Fruit fly (Drosophila melanogaster) whole organism, embryonic: ENCODE data around the gene sun.

Source experiments
- Blimp-1 ChIP-seq: fragments of 200-800 bp; sonication (Bioruptor generic); optimal IDR thresholded peaks from 3 replicates; lab custom pipeline; 2018; ENCODE audit warnings: missing biosample characterization, missing genetic modification characterization, mild to moderate bottlenecking, moderate library complexity, missing genetic modification reagents
- CG13424 ChIP-seq: fragments of 200-800 bp; sonication (Bioruptor generic); optimal IDR thresholded peaks from 2 replicates; lab custom pipeline; 2019; ENCODE audit warnings: missing biosample characterization, mild to moderate bottlenecking, missing genetic modification characterization, moderate library complexity
- CG14050 ChIP-seq: fragments of 200-800 bp; sonication (Bioruptor generic); IDR thresholded peaks from 3 replicates; pipeline ENCODE4 v1.3.6; 2022; ENCODE audit warnings: missing biosample characterization, missing genetic modification characterization
- CG15696 ChIP-seq: fragments of 200-800 bp; sonication (Bioruptor generic); optimal IDR thresholded peaks from 2 replicates; lab custom pipeline; 2019; ENCODE audit warnings: missing biosample characterization, mild to moderate bottlenecking, missing genetic modification characterization, moderate library complexity
- CG1603 ChIP-seq: fragments of 200-800 bp; sonication (Bioruptor generic); optimal IDR thresholded peaks from 2 replicates; lab custom pipeline; 2019; ENCODE audit warnings: missing biosample characterization, mild to moderate bottlenecking, missing genetic modification characterization, moderate library complexity
- CG16779 ChIP-seq: fragments of 200-800 bp; sonication (Bioruptor generic); IDR thresholded peaks from 2 replicates; pipeline ENCODE4 v1.3.6; 2022; ENCODE audit warnings: missing biosample characterization, missing genetic modification characterization
- CG16813 ChIP-seq: fragments of 200-800 bp; sonication (Bioruptor generic); IDR thresholded peaks from 3 replicates; pipeline ENCODE4 v1.3.6; 2022; ENCODE audit warnings: missing biosample characterization, missing genetic modification characterization; ENCODE audit not compliant: partially characterized antibody
- CG18262 ChIP-seq: fragments of 200-800 bp; optimal IDR thresholded peaks from 3 replicates; lab custom pipeline; 2019; ENCODE audit warnings: missing biosample characterization, mild to moderate bottlenecking, missing genetic modification characterization, moderate library complexity
- CG2712 ChIP-seq: fragments of 200-800 bp; optimal IDR thresholded peaks from 3 replicates; lab custom pipeline; 2019; ENCODE audit warnings: missing biosample characterization, mild to moderate bottlenecking, missing genetic modification characterization, moderate library complexity
- CG30020 ChIP-seq: fragments of 200-800 bp; optimal IDR thresholded peaks from 2 replicates; lab custom pipeline; 2019; ENCODE audit warnings: missing biosample characterization, mild to moderate bottlenecking, missing genetic modification characterization, moderate library complexity
- CG34422 ChIP-seq: fragments of 200-800 bp; sonication (Bioruptor generic); IDR thresholded peaks from 3 replicates; pipeline ENCODE4 v1.3.6; 2022; ENCODE audit warnings: missing biosample characterization, missing genetic modification characterization
- CG3847 ChIP-seq: fragments of 200-800 bp; sonication (Bioruptor generic); IDR thresholded peaks from 2 replicates; pipeline ENCODE4 v1.3.6; 2022; ENCODE audit warnings: missing biosample characterization, missing genetic modification characterization
- CG4404 ChIP-seq: fragments of 200-800 bp; sonication (Bioruptor generic); IDR thresholded peaks from 2 replicates; pipeline ENCODE4 v1.3.6; 2022; ENCODE audit warnings: missing biosample characterization, missing genetic modification characterization
- CG4730 ChIP-seq: fragments of 200-800 bp; sonication (Bioruptor generic); IDR thresholded peaks from 2 replicates; pipeline ENCODE4 v1.3.6; 2022; ENCODE audit warnings: missing biosample characterization, missing genetic modification characterization
- CG5953 ChIP-seq: fragments of 200-800 bp; sonication (Bioruptor generic); IDR thresholded peaks from 2 replicates; pipeline ENCODE4 v1.3.6; 2022; ENCODE audit warnings: missing biosample characterization, missing genetic modification characterization
- CG6765 ChIP-seq: fragments of 200-800 bp; sonication (Bioruptor generic); optimal IDR thresholded peaks from 3 replicates; lab custom pipeline; 2017; ENCODE audit warnings: missing biosample characterization, mild to moderate bottlenecking, missing genetic modification characterization
- CG6791 ChIP-seq: fragments of 200-800 bp; sonication (Bioruptor generic); IDR thresholded peaks from 3 replicates; pipeline ENCODE4 v1.3.6; 2022; ENCODE audit warnings: missing biosample characterization, missing genetic modification characterization; ENCODE audit not compliant: partially characterized antibody
- CG7271 ChIP-seq: fragments of 200-800 bp; sonication (Bioruptor generic); optimal IDR thresholded peaks from 2 replicates; lab custom pipeline; 2018; ENCODE audit warnings: missing biosample characterization, mild to moderate bottlenecking, missing genetic modification characterization, moderate library complexity
- CG8290 ChIP-seq, 3 experiments: fragments of 200-800 bp; sonication (Bioruptor generic); optimal IDR thresholded peaks; 2 replicates each; lab custom pipeline; 2016 to 2019; ENCODE audit warnings: missing biosample characterization in 3 of 3, missing genetic modification characterization in 3 of 3, mild to moderate bottlenecking in 2 of 3, moderate library complexity in 1 of 3
- CG8944 ChIP-seq: fragments of 200-800 bp; sonication (Bioruptor generic); optimal IDR thresholded peaks from 3 replicates; lab custom pipeline; 2016; ENCODE audit warnings: missing biosample characterization, missing genetic modification characterization
- Doc3 ChIP-seq: fragments of 200-800 bp; sonication (Bioruptor generic); IDR thresholded peaks from 3 replicates; pipeline ENCODE4 v1.3.6; 2022; ENCODE audit warnings: missing biosample characterization, missing genetic modification characterization; ENCODE audit not compliant: partially characterized antibody
- Drgx ChIP-seq: fragments of 200-800 bp; sonication (Bioruptor generic); IDR thresholded peaks from 2 replicates; pipeline ENCODE4 v1.3.6; 2022; ENCODE audit warnings: missing biosample characterization, missing genetic modification characterization
- Fer2 ChIP-seq: fragments of 200-800 bp; sonication (Bioruptor generic); optimal IDR thresholded peaks from 2 replicates; lab custom pipeline; 2018; ENCODE audit warnings: missing biosample characterization, mild to moderate bottlenecking, missing genetic modification characterization, moderate library complexity
- Jarid2 ChIP-seq: fragments of 200-800 bp; sonication (Bioruptor generic); optimal IDR thresholded peaks from 3 replicates; lab custom pipeline; 2017; ENCODE audit warnings: mild to moderate bottlenecking, missing biosample characterization, missing genetic modification reagents, missing genetic modification characterization
- Nf-YB ChIP-seq: fragments of 200-800 bp; sonication (Bioruptor generic); optimal IDR thresholded peaks from 3 replicates; lab custom pipeline; 2019; ENCODE audit warnings: missing biosample characterization, mild to moderate bottlenecking, missing genetic modification characterization, moderate library complexity
- Rfx ChIP-seq: fragments of 200-800 bp; sonication (Bioruptor generic); IDR thresholded peaks from 2 replicates; pipeline ENCODE4 v1.3.6; 2022; ENCODE audit warnings: missing biosample characterization, missing genetic modification characterization
- Sry-β ChIP-seq: fragments of 200-800 bp; sonication (Bioruptor generic); optimal IDR thresholded peaks from 2 replicates; lab custom pipeline; 2018; ENCODE audit warnings: missing biosample characterization, mild to moderate bottlenecking, missing genetic modification characterization, moderate library complexity
- Usf ChIP-seq: fragments of 200-800 bp; sonication (Bioruptor generic); optimal IDR thresholded peaks from 2 replicates; lab custom pipeline; 2017; ENCODE audit warnings: missing genotype, missing biosample characterization, missing genetic modification characterization
- bbx ChIP-seq: fragments of 200-800 bp; sonication (Bioruptor generic); IDR thresholded peaks from 2 replicates; pipeline ENCODE4 v1.3.6; 2022; ENCODE audit warnings: missing biosample characterization, missing genetic modification characterization; ENCODE audit not compliant: partially characterized antibody
- bcd ChIP-seq: fragments of 200-800 bp; sonication (Bioruptor generic); optimal IDR thresholded peaks from 2 replicates; lab custom pipeline; 2017; ENCODE audit warnings: missing biosample characterization, mild to moderate bottlenecking, missing genetic modification characterization
- chinmo ChIP-seq: fragments of 200-800 bp; sonication (Bioruptor generic); IDR thresholded peaks from 4 replicates; pipeline ENCODE4 v1.3.6; 2022; ENCODE audit warnings: missing biosample characterization, missing genetic modification characterization; ENCODE audit not compliant: partially characterized antibody
- croc ChIP-seq: fragments of 200-800 bp; sonication (Bioruptor generic); conservative IDR thresholded peaks from 3 replicates; pipeline ENCODE4 v1.3.6; 2022; ENCODE audit warnings: missing biosample characterization, missing genetic modification characterization
- dimm ChIP-seq: fragments of 200-800 bp; sonication (Bioruptor generic); IDR thresholded peaks from 2 replicates; pipeline ENCODE4 v1.3.6; 2022; ENCODE audit warnings: missing biosample characterization, missing genetic modification characterization
- gcm ChIP-seq: fragments of 200-800 bp; sonication (Bioruptor generic); optimal IDR thresholded peaks from 2 replicates; lab custom pipeline; 2019; ENCODE audit warnings: missing biosample characterization, mild to moderate bottlenecking, missing genetic modification characterization, moderate library complexity
- hb ChIP-seq: fragments of 200-800 bp; sonication (Bioruptor generic); IDR thresholded peaks from 3 replicates; pipeline ENCODE4 v1.3.6; 2022; ENCODE audit warnings: missing biosample characterization, missing genetic modification characterization; ENCODE audit not compliant: partially characterized antibody
- mld ChIP-seq: fragments of 200-800 bp; sonication (Bioruptor generic); IDR thresholded peaks from 3 replicates; pipeline ENCODE4 v1.3.6; 2022; ENCODE audit warnings: missing biosample characterization, missing genetic modification characterization; ENCODE audit not compliant: partially characterized antibody
- nerfin-1 ChIP-seq: fragments of 200-800 bp; sonication (Bioruptor generic); optimal IDR thresholded peaks from 3 replicates; lab custom pipeline; 2019; ENCODE audit warnings: missing biosample characterization, mild to moderate bottlenecking, missing genetic modification characterization, moderate library complexity
- org-1 ChIP-seq: fragments of 200-800 bp; sonication (Bioruptor generic); optimal IDR thresholded peaks from 2 replicates; lab custom pipeline; 2017; ENCODE audit warnings: missing biosample characterization, missing genetic modification characterization
- pb ChIP-seq: fragments of 200-800 bp; sonication (Bioruptor generic); optimal IDR thresholded peaks from 3 replicates; lab custom pipeline; 2016; ENCODE audit warnings: missing biosample characterization, missing genetic modification characterization
- pfk ChIP-seq: fragments of 200-800 bp; sonication (Bioruptor generic); optimal IDR thresholded peaks from 2 replicates; lab custom pipeline; 2018; ENCODE audit warnings: missing biosample characterization, mild to moderate bottlenecking, missing genetic modification characterization, moderate library complexity
- pho ChIP-seq: fragments of 200-800 bp; sonication (Bioruptor generic); optimal IDR thresholded peaks from 2 replicates; lab custom pipeline; 2016; ENCODE audit warnings: missing biosample characterization, missing genetic modification characterization
- phol ChIP-seq: fragments of 200-800 bp; sonication (Bioruptor generic); optimal IDR thresholded peaks from 3 replicates; lab custom pipeline; 2018; ENCODE audit warnings: missing biosample characterization, mild to moderate bottlenecking, missing genetic modification characterization, moderate library complexity
- prd ChIP-seq, 3 experiments: fragments of >200 bp in 2 of 3; fragments of 200-800 bp in 1 of 3; sonication (Bioruptor generic) in 1 of 3; optimal IDR thresholded peaks in 2 of 3; IDR thresholded peaks in 1 of 3; 2 replicates in 2 of 3; 3 replicates in 1 of 3; pipeline versions ENCODE4 v1.3.6 to Lab custom; 2017 to 2022; ENCODE audit warnings: missing biosample characterization in 1 of 3, missing genetic modification characterization in 1 of 3
- pros ChIP-seq: fragments of 200-800 bp; sonication (Bioruptor generic); optimal IDR thresholded peaks from 3 replicates; lab custom pipeline; 2019; ENCODE audit warnings: missing biosample characterization, mild to moderate bottlenecking, missing genetic modification characterization, moderate library complexity
- sna ChIP-seq: fragments of 200-800 bp; sonication (Bioruptor generic); IDR thresholded peaks from 2 replicates; pipeline ENCODE4 v1.3.6; 2022; ENCODE audit warnings: missing biosample characterization, missing genetic modification characterization; ENCODE audit not compliant: partially characterized antibody
- sqz ChIP-seq: fragments of 200-800 bp; sonication (Bioruptor generic); optimal IDR thresholded peaks from 3 replicates; lab custom pipeline; 2018; ENCODE audit warnings: missing biosample characterization, mild to moderate bottlenecking, missing genetic modification characterization
- ssp ChIP-seq: fragments of 200-800 bp; sonication (Bioruptor generic); IDR thresholded peaks from 2 replicates; pipeline ENCODE4 v1.3.6; 2022; ENCODE audit warnings: missing biosample characterization, missing genetic modification characterization
- trem ChIP-seq: fragments of 200-800 bp; optimal IDR thresholded peaks from 3 replicates; lab custom pipeline; 2019; ENCODE audit warnings: missing biosample characterization, mild to moderate bottlenecking, missing genetic modification characterization, moderate library complexity

The sun gene

DNA sequence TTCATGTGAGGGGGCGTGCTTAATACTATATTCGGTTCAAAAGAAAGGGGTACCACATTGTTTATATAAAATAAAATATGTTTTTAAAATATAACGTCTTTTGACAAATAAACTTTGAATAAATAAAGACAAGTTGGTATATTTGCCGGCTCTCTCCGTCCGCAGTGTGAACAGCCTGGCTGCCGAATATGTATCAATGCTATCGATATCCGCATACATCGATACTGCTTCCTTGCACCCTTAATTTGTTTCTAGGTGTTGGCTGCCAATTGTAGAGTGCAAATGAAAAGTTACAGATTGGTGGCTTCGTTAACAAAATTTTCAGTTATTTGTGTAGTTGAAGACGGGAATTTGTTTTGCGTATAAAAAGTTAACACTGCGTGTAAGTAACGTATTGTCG is 10.8 kb upstream of the sun start, which contains the start of gene Gbeta13F (continued):
- TF ChIP-seq pho (GFP tag; lab: Kevin White, UChicago) (no peak), bcd (GFP tag; lab: Kevin White, UChicago) (no peak), CG7271 (tag; lab: Kevin White, UChicago) (no peak), mld (GFP tag; lab: Robert Waterston, UW) (peak; percentile 66; the same call in 1 of the 3 replicates), phol (tag; lab: Kevin White, UChicago) (no peak), trem (tag; lab: Kevin White, UChicago) (peak; percentile 4), Fer2 (tag; lab: Kevin White, UChicago) (no peak), Blimp-1 (GFP tag; lab: Kevin White, UChicago) (no peak), CG14050 (GFP tag; lab: Robert Waterston, UW) (no peak), chinmo (GFP tag; lab: Robert Waterston, UW) (0 out of 4 replicates have a peak, but pooled peaks have one; percentile 9), croc (GFP tag; lab: Robert Waterston, UW) (no peak), CG8944 (no peak), Doc3 (GFP tag; lab: Robert Waterston, UW) (0 out of 3 replicates have a peak, but pooled peaks have one; percentile 9), Drgx (no peak), CG16779 (no peak), org-1 (GFP tag; lab: Kevin White, UChicago) (no peak), Jarid2 (GFP tag; lab: Kevin White, UChicago) (no peak), CG30020 (peak; percentile 68), Rfx (GFP tag; lab: Robert Waterston, UW) (peak; percentile 51; the same call in 1 of the 2 replicates), Nf-YB (GFP tag; lab: Kevin White, UChicago) (no peak), dimm (GFP tag; lab: Robert Waterston, UW) (no peak), bbx (peak; percentile 79), CG3847 (GFP tag; lab: Robert Waterston, UW) (peak; percentile 26; the same call in 1 of the 2 replicates), prd (optimal IDR thresholded peaks at IDR 0.05; lab: Kevin White, UChicago) (no peak), prd (GFP tag; IDR thresholded peaks at IDR 0.05; lab: Robert Waterston, UW) (peak; percentile 41; the same call in 1 of the 3 replicates), CG6765 (GFP tag; lab: Kevin White, UChicago) (no peak), CG4404 (no peak), ssp (GFP tag; lab: Robert Waterston, UW) (peak; percentile 83), pb (GFP tag; lab: Kevin White, UChicago) (no peak), CG4730 (GFP tag; lab: Robert Waterston, UW) (no peak), hb (GFP tag; lab: Robert Waterston, UW) (peak; percentile 52; the same call in 2 of the 3 replicates), pros (GFP tag; lab: Kevin White, UChicago) (no peak), CG34422 (GFP tag; lab: Robert Waterston, UW) (peak; percentile 12; the same call in 1 of the 3 replicates), CG8290 (GFP tag; optimal IDR thresholded peaks at IDR 0.05; lab: Kevin White, UChicago) (no peak), CG8290 (tag; optimal IDR thresholded peaks at IDR 0.05; lab: Kevin White, UChicago) (peak in 1 of 2 experiments; percentile 66), gcm (GFP tag; lab: Kevin White, UChicago) (no peak), CG1603 (tag; lab: Kevin White, UChicago) (peak; percentile 29), CG15696 (tag; lab: Kevin White, UChicago) (no peak), Sry-β (GFP tag; lab: Kevin White, UChicago) (no peak), pfk (no peak), Usf (GFP tag; lab: Kevin White, UChicago) (no peak), CG18262 (tag; lab: Kevin White, UChicago) (no peak), CG5953 (no peak), sna (GFP tag; lab: Robert Waterston, UW) (no peak), CG16813 (GFP tag; lab: Robert Waterston, UW) (peak; percentile 73), CG13424 (tag; lab: Kevin White, UChicago) (no peak), CG6791 (peak; percentile 79), CG2712 (tag; lab: Kevin White, UChicago) (peak; percentile 0), nerfin-1 (no peak), sqz (GFP tag; lab: Kevin White, UChicago) (no peak)
